Fruit fly (Drosophila melanogaster) whole organism: Measurements from ENCODE around the gene Peritrophin-15a.

Experiments used
- Dll ChIP-seq: fragments of >200 bp; optimal IDR thresholded peaks from 2 replicates; lab custom pipeline; 2017
- pan ChIP-seq: fragments of >200 bp; optimal IDR thresholded peaks from 2 replicates; lab custom pipeline; 2017

DNA sequence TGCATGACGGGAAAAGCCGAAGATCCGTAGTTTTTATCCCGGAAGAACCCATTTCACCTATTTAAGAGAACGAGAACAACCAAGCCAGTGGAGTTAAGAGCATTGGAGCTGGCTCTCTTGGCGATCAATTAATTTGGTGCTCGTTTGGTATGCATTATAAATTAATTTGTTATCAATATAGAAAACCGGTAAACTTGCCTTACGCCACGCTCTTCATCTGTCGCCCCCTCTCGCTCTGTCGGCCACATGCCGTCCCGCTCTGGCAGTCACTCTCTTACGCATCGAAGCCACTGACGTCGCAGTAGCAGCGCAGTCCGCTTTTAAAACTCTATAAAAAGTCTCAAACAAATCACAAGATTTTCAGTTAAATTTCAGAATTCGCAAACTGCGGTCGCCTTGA lies 49.6 kb downstream of the Peritrophin-15a start, which contains the start of gene CG7778:
- TF ChIP-seq Dll (lab: Kevin White, UChicago) = no peak
- no peak for TF ChIP-seq pan (lab: Kevin White, UChicago)
